Fruit fly (Drosophila melanogaster): ENCODE data around the gene Dd.

- TF ChIP-seq CG3919 (GFP tag; optimal IDR thresholded peaks at IDR 0.05), result no peak
- no peak for TF ChIP-seq Ets21C (GFP tag; optimal IDR thresholded peaks at IDR 0.05)
- TF ChIP-seq Hr39 (GFP tag; optimal IDR thresholded peaks at IDR 0.05), result no peak
Observed at dm6 chrX:21365421-21365820, 41.6 kb upstream of the Dd start.
